Worm (Caenorhabditis elegans): ENCODE measurements around the gene T27F7.12.

T27F7.12 gene

DNA sequence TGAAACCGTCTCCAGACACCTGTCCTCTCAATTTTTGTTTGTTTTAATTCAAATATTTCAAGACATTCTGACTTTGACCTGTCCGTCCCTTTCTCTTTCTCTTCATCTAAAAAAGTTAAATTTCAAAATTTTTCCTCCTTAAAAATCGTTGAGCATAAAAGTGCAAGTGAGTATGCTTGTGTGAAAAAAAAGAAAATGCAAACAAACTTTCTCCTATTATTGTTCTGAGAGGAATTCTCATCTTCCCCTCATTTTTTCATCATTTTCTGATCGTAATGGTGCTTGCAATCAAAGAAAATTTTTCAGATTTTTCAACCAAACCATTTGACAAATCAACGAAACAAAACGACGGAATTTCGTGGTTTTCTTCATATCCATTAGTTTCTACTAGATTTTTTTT lies 21.0 kb upstream of the T27F7.12 start, which contains the start of gene shc-2:
TSS of gene shc-2 (plus strand) at position 301 of the 400 bp plus-strand sequence.
- no peak for TF ChIP-seq lin-11 (tag; optimal IDR thresholded peaks at IDR 0.05)
- TF ChIP-seq lin-39 (tag; optimal IDR thresholded peaks at IDR 0.05), result no peak
- TF ChIP-seq nhr-129 (tag; optimal IDR thresholded peaks at IDR 0.05), result no peak
- no peak for TF ChIP-seq sem-4 (tag; optimal IDR thresholded peaks at IDR 0.05)
- no peak for TF ChIP-seq Y55F3AM.14 (GFP tag; optimal IDR thresholded peaks at IDR 0.05)
- TF ChIP-seq nhr-12 (tag; optimal IDR thresholded peaks at IDR 0.05), result no peak
- TF ChIP-seq crh-2 (tag; optimal IDR thresholded peaks at IDR 0.05), result no peak
- no peak for TF ChIP-seq mbf-1 (tag; optimal IDR thresholded peaks at IDR 0.05)
- no peak for TF ChIP-seq blmp-1 (tag; optimal IDR thresholded peaks at IDR 0.05; ENCODE audit: insufficient read depth)
- no peak for TF ChIP-seq peb-1 (tag; optimal IDR thresholded peaks at IDR 0.05)
- TF ChIP-seq nhr-237 (tag; optimal IDR thresholded peaks at IDR 0.05), result no peak
- TF ChIP-seq nhr-21 (tag; optimal IDR thresholded peaks at IDR 0.05), result no peak
- no peak for TF ChIP-seq ZK546.5 (tag; optimal IDR thresholded peaks at IDR 0.05)
- no peak for TF ChIP-seq aly-2 (tag; optimal IDR thresholded peaks at IDR 0.05)
- no peak for TF ChIP-seq ztf-4 (tag; optimal IDR thresholded peaks at IDR 0.05)
- TF ChIP-seq ceh-16 (tag; optimal IDR thresholded peaks at IDR 0.05), result no peak
- no peak for TF ChIP-seq ztf-11 (tag; optimal IDR thresholded peaks at IDR 0.05)

DNA sequence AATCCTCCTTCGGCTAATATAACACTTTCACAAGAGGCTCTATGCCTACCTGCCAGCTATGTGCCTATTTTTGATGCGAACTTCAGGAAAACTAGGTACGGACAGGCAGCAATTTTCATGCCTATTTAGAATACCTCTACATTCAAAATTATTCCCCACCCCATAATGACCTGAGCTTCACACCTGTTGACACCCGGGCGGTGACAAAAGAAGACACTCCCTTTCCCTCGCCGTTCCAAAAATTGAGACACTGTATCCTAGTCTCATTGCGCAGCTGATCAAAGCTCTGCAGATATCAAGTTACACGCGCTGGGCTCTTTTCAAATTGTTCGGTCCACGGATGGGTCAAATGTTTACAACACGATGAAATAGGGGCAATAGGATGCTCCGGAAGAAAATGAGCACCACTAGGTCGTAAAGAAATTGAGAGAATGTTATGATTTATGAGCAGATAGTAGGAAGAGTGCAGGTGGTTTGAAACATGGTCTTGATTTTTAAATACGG lies 15.4 kb upstream of the T27F7.12 start:
- no peak for TF ChIP-seq mdl-1 (tag; optimal IDR thresholded peaks at IDR 0.05)

DNA sequence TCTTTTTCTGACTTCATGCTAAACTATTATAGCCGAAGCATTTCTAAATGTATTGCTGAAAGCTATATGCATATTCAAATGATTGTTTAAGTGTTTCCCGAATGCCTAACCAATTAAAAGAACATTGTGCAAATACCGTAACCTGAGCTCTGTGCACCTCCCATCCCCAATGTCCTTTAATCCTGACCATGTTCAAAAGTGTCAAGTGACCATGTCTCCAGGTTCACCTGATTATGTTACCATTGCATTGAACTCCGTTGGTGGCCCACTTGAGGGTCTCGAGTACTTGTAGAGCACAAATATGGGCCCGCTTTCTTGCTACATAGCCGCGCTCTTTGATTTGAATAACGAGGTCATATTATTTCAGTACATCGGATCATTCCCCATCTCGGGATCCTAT lies 14.6 kb upstream of the T27F7.12 start:
- TF ChIP-seq ztf-11 (tag; optimal IDR thresholded peaks at IDR 0.05) (no peak), dmd-4 (tag; optimal IDR thresholded peaks at IDR 0.05) (no peak), C34F6.9 (tag; optimal IDR thresholded peaks at IDR 0.05) (no peak), nhr-237 (tag; optimal IDR thresholded peaks at IDR 0.05) (no peak), lin-39 (tag; optimal IDR thresholded peaks at IDR 0.05) (no peak), crh-2 (tag; optimal IDR thresholded peaks at IDR 0.05) (no peak), unc-62 (GFP tag; optimal IDR thresholded peaks at IDR 0.05) (no peak), lin-11 (tag; optimal IDR thresholded peaks at IDR 0.05) (no peak)

- TF ChIP-seq sma-3 (GFP tag; optimal IDR thresholded peaks at IDR 0.05), result no peak
- peak; percentile 16 for TF ChIP-seq elt-1 (tag; optimal IDR thresholded peaks at IDR 0.05)
- peak; percentile 90 for TF ChIP-seq ceh-16 (tag; optimal IDR thresholded peaks at IDR 0.05)
Observed at ce11 chrII:4981682-4982404, 8.1 kb upstream of the T27F7.12 start.

- TF ChIP-seq nhr-25 (tag; optimal IDR thresholded peaks at IDR 0.05) (no peak), mab-5 (tag; optimal IDR thresholded peaks at IDR 0.05) (no peak), sma-3 (GFP tag; optimal IDR thresholded peaks at IDR 0.05) (no peak), ceh-16 (tag; optimal IDR thresholded peaks at IDR 0.05) (no peak), unc-55 (GFP tag; optimal IDR thresholded peaks at IDR 0.05) (no peak), nhr-11 (tag; optimal IDR thresholded peaks at IDR 0.05) (no peak), zag-1 (tag; optimal IDR thresholded peaks at IDR 0.05) (no peak), nhr-21 (tag; optimal IDR thresholded peaks at IDR 0.05) (no peak)
Observed at ce11 chrII:4984151-4984550, 5.8 kb upstream of the T27F7.12 start.

DNA sequence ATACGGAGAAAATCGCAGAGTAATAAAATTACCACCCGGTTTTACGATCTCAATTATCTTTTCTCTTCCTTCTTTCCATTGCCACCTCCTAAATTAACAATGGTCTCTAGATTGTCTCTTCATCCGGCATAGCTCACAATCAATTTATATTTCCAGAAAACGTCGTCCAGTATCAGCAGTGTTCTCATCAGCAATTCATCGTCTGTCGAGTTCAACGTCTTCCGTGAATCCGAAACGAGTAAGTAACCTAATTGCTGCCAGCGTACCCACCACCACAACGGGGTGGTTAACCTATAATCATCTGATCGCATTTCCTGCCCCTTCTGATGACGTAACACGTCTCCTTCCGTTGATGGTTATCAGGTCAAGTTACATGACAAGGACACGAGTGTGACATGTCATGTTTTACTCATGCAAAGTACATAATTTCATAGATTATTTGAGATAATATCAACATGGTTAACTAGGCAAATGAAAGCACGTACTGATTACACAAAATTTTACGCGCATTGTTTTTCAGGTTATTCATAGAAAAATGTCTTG lies 3.9 kb upstream of the T27F7.12 start:
- TF ChIP-seq unc-55 (GFP tag; optimal IDR thresholded peaks at IDR 0.05), result no peak
- no peak for TF ChIP-seq ZK546.5 (tag; optimal IDR thresholded peaks at IDR 0.05)
- no peak for TF ChIP-seq ceh-82 (tag; optimal IDR thresholded peaks at IDR 0.05)
- TF ChIP-seq ceh-16 (tag; optimal IDR thresholded peaks at IDR 0.05), result peak; percentile 58
- TF ChIP-seq lin-13 (GFP tag; optimal IDR thresholded peaks at IDR 0.05), result no peak
- TF ChIP-seq nhr-25 (tag; optimal IDR thresholded peaks at IDR 0.05), result peak; percentile 32
- peak; percentile 49 for TF ChIP-seq sma-9 (GFP tag; optimal IDR thresholded peaks at IDR 0.05)
- no peak for TF ChIP-seq sma-9 (tag; optimal IDR thresholded peaks at IDR 0.05)
- peak; percentile 40 for TF ChIP-seq nhr-129 (tag; optimal IDR thresholded peaks at IDR 0.05)

Measured in whole organism, L2 larva.